Fruit fly (Drosophila melanogaster): ENCODE results near the gene Cerk.

dm6 chr3R:5316790-5317189 is 51.3 kb downstream of the Cerk start:
- peak in 1 of 2 experiments; percentile 26 for TF ChIP-seq EcR (GFP tag; optimal IDR thresholded peaks at IDR 0.05)
- no peak for TF ChIP-seq CG8478 (optimal IDR thresholded peaks at IDR 0.05)
- no peak for TF ChIP-seq psq (optimal IDR thresholded peaks at IDR 0.05)
- no peak for TF ChIP-seq usp (GFP tag; optimal IDR thresholded peaks at IDR 0.05)
